Fruit fly (Drosophila melanogaster): ENCODE measurements around the gene RanGAP.

DNA sequence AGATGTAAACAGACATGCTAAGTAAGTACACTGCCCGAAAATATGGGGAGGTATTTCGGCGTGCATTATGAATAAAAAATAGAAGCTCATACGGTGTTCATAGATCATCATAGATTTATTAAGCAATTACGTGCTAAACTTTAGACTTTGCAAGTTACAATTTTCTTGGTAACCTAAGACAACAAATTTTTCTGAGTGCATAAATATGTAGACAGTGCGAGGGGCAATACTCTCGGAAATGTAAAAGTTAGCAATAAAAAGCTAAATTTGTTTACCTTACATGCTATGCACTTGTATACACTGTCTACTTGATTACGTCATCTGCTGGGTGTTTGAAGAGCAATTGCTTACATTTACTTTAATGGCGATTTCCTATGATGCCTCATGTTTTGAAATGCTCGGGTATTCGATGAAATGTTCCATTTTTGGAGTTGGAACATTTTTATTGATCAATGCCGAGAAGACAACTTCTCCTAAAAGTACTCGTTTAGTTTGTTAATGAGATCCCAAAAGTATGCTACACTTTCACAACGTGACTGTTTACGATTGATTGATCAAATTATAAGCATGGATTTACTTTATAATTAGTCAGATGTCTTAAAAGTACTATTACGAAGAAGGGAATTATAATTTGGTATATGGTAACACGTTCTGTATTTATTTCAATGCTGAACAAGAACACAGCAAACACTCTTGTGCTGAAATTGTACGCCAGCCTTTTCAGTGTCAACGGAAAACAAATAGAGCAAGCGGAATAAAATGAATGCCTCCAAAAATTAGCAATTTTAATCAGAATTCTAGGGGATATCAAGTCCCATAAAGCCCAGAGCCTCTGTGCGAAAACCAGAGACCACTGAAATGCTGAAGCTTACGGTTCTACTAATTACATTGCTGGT, 24.9 kb upstream of the RanGAP start, which contains the start of gene Lectin-galC1:
- no peak for TF ChIP-seq CG8478 (optimal IDR thresholded peaks at IDR 0.05)
- TF ChIP-seq CTCF (optimal IDR thresholded peaks at IDR 0.05), result peak; percentile 23 to 30
